Worm (Caenorhabditis elegans): ENCODE data around the gene Y42H9AR.5.

Gene Y42H9AR.5

ce11 chrIV:8080166-8080565, 22.2 kb upstream of the Y42H9AR.5 start:
- no peak for TF ChIP-seq nhr-71 (tag; optimal IDR thresholded peaks at IDR 0.05)
- no peak for TF ChIP-seq skn-1 (tag; optimal IDR thresholded peaks at IDR 0.05)
- TF ChIP-seq C04F5.9 (tag; optimal IDR thresholded peaks at IDR 0.05): no peak

- TF ChIP-seq lin-14 (GFP tag; optimal IDR thresholded peaks at IDR 0.05): peak; percentile 32
- TF ChIP-seq F16B12.6 (tag; optimal IDR thresholded peaks at IDR 0.05): no peak
Observed at ce11 chrIV:8080782-8081181, 21.5 kb upstream of the Y42H9AR.5 start.

- TF ChIP-seq lin-13 (GFP tag; optimal IDR thresholded peaks at IDR 0.05): no peak
- no peak for TF ChIP-seq hlh-4 (tag; optimal IDR thresholded peaks at IDR 0.05)
- no peak for TF ChIP-seq efl-1 (optimal IDR thresholded peaks at IDR 0.05)
- no peak for TF ChIP-seq efl-1 (GFP tag; optimal IDR thresholded peaks at IDR 0.05 in 1 of 2)
- TF ChIP-seq fos-1 (tag; optimal IDR thresholded peaks at IDR 0.05): no peak
- TF ChIP-seq ama-1 (optimal IDR thresholded peaks at IDR 0.05): no peak
- TF ChIP-seq nhr-77 (tag; optimal IDR thresholded peaks at IDR 0.05): no peak
- TF ChIP-seq nhr-85 (tag): no peak
- no peak for TF ChIP-seq swsn-7 (tag; optimal IDR thresholded peaks at IDR 0.05)
- no peak for TF ChIP-seq lin-39 (tag; optimal IDR thresholded peaks at IDR 0.05)
- TF ChIP-seq rnt-1 (tag; optimal IDR thresholded peaks at IDR 0.05): no peak
- no peak for TF ChIP-seq mef-2 (tag; optimal IDR thresholded peaks at IDR 0.05)
- no peak for TF ChIP-seq ceh-90 (tag; optimal IDR thresholded peaks at IDR 0.05)
- TF ChIP-seq elt-2 (tag; optimal IDR thresholded peaks at IDR 0.05): no peak
- TF ChIP-seq tbx-2 (tag; optimal IDR thresholded peaks at IDR 0.05): no peak
Observed at ce11 chrIV:8086552-8086951, 15.8 kb upstream of the Y42H9AR.5 start, which contains the start of gene nsy-7. nsy-7 (minus strand) TSS chrIV:8086652.

- peak; percentile 15 for TF ChIP-seq lin-14 (GFP tag; optimal IDR thresholded peaks at IDR 0.05)
- TF ChIP-seq sup-37 (GFP tag; optimal IDR thresholded peaks at IDR 0.05): no peak
- TF ChIP-seq nhr-85 (tag): peak; percentile 54
Observed at ce11 chrIV:8091539-8091938, 10.8 kb upstream of the Y42H9AR.5 start.

- TF ChIP-seq blmp-1 (tag; optimal IDR thresholded peaks at IDR 0.05) (peak; percentile 60), lin-15B (tag; optimal IDR thresholded peaks at IDR 0.05) (no peak)
Observed at ce11 chrIV:8096375-8096774, 6.0 kb upstream of the Y42H9AR.5 start.

ce11 chrIV:8099601-8100000, 2.7 kb upstream of the Y42H9AR.5 start, which contains the start of gene Y42H9AR.2:
Y42H9AR.2 (plus strand) TSS chrIV:8099901.
- TF ChIP-seq swsn-7 (tag; optimal IDR thresholded peaks at IDR 0.05): no peak
- no peak for TF ChIP-seq zag-1 (tag; optimal IDR thresholded peaks at IDR 0.05)
- TF ChIP-seq vab-15 (tag; optimal IDR thresholded peaks at IDR 0.05): no peak
- no peak for TF ChIP-seq blmp-1 (tag; optimal IDR thresholded peaks at IDR 0.05)
- no peak for TF ChIP-seq lin-14 (GFP tag; optimal IDR thresholded peaks at IDR 0.05)
- no peak for TF ChIP-seq lsy-2 (tag; optimal IDR thresholded peaks at IDR 0.05)
- no peak for TF ChIP-seq F16B12.6 (tag; optimal IDR thresholded peaks at IDR 0.05)
- no peak for TF ChIP-seq unc-62 (GFP tag; optimal IDR thresholded peaks at IDR 0.05)
- no peak for TF ChIP-seq lin-35 (GFP tag; optimal IDR thresholded peaks at IDR 0.05)
- TF ChIP-seq lin-39 (tag; optimal IDR thresholded peaks at IDR 0.05): no peak
- no peak for TF ChIP-seq mdl-1 (tag; optimal IDR thresholded peaks at IDR 0.05)
- no peak for TF ChIP-seq C16A3.4 (tag; optimal IDR thresholded peaks at IDR 0.05)
- no peak for TF ChIP-seq unc-98 (GFP tag; IDR thresholded peaks at IDR 0.05)
- TF ChIP-seq ztf-4 (tag; optimal IDR thresholded peaks at IDR 0.05): no peak
- TF ChIP-seq isw-1 (GFP tag; IDR thresholded peaks at IDR 0.05): no peak

- TF ChIP-seq snu-23 (GFP tag; optimal IDR thresholded peaks at IDR 0.05) (peak; percentile 0), tbx-2 (tag; optimal IDR thresholded peaks at IDR 0.05) (peak; percentile 32), lin-14 (GFP tag; optimal IDR thresholded peaks at IDR 0.05) (peak; percentile 26), ceh-82 (tag; optimal IDR thresholded peaks at IDR 0.05) (no peak), nhr-85 (tag) (peak; percentile 86), ceh-88 (GFP tag; IDR thresholded peaks at IDR 0.05) (no peak), nhr-71 (tag; optimal IDR thresholded peaks at IDR 0.05) (peak; percentile 43), unc-98 (GFP tag; IDR thresholded peaks at IDR 0.05) (no peak), fos-1 (tag; optimal IDR thresholded peaks at IDR 0.05) (no peak), blmp-1 (tag; optimal IDR thresholded peaks at IDR 0.05) (peak; percentile 34), nhr-90 (tag; optimal IDR thresholded peaks at IDR 0.05; ENCODE audit: poor library complexity) (peak; percentile 12), lin-35 (GFP tag; optimal IDR thresholded peaks at IDR 0.05) (peak in 1 of 2 experiments; percentile 21), elt-3 (tag; optimal IDR thresholded peaks at IDR 0.05) (peak in 5 of 6 experiments; percentile 16 to 83 (median 64)), nhr-20 (tag; optimal IDR thresholded peaks at IDR 0.05) (peak; percentile 86), nhr-237 (tag; optimal IDR thresholded peaks at IDR 0.05) (no peak)
Observed at ce11 chrIV:8103196-8103595, 865 bp downstream of the Y42H9AR.5 start.
